Worm (Caenorhabditis elegans): ENCODE measurements around the gene Y57G11C.1147.

DNA sequence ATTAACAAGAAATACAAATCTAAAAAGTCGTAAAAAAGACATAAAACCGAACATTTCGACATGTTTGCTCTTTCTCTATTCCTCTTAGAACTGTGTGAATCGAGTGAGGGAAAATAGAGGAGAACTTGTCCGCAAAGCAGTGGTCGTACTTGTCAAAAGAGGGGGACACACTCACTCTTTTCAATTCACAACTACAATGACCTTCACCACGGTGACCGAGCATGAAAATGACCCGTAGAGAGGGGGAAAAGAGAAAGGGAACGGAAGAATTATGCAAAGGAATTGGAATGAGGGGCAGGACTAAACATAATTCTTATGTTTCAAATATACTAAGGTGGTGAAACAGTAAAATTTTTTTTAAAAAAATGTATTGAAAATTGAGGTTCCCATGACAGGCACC lies 36.2 kb upstream of the Y57G11C.1147 start:
- no peak for TF ChIP-seq lin-39 (tag; optimal IDR thresholded peaks at IDR 0.05)
- TF ChIP-seq lsy-2 (tag; optimal IDR thresholded peaks at IDR 0.05) = no peak
- TF ChIP-seq fos-1 (tag; optimal IDR thresholded peaks at IDR 0.05) = no peak
- TF ChIP-seq nhr-28 (tag; optimal IDR thresholded peaks at IDR 0.05) = no peak
- TF ChIP-seq hpl-2 (GFP tag; optimal IDR thresholded peaks at IDR 0.05) = no peak
- no peak for TF ChIP-seq ama-1 (optimal IDR thresholded peaks at IDR 0.05)
- TF ChIP-seq nhr-77 (tag; optimal IDR thresholded peaks at IDR 0.05) = no peak
- no peak for TF ChIP-seq aha-1 (tag; optimal IDR thresholded peaks at IDR 0.05)
- TF ChIP-seq sup-37 (GFP tag; optimal IDR thresholded peaks at IDR 0.05) = no peak

Measured in whole organism, L1 larva.